Worm (Caenorhabditis elegans) whole organism, young adult: ENCODE data around the gene ZC196.9.

Experiments used
- F49E8.2 ChIP-seq: sonication (generic microtip); optimal IDR thresholded peaks from 3 replicates; lab custom pipeline; 2017; ENCODE audit warnings: missing genetic modification characterization, mild to moderate bottlenecking, missing compliant biosample characterization, antibody characterized with exemption, moderate library complexity; ENCODE audit not compliant: insufficient read depth
- K12H6.12 ChIP-seq: fragments of 200-800 bp; sonication (Bioruptor generic); optimal IDR thresholded peaks from 2 replicates; lab custom pipeline; 2018; ENCODE audit warnings: mild to moderate bottlenecking, missing genetic modification characterization, missing compliant biosample characterization
- attf-3 ChIP-seq: fragments of 200-800 bp; sonication (Bioruptor generic); conservative IDR thresholded peaks from 2 replicates; pipeline ENCODE4 v1.3.6; 2022; ENCODE audit warnings: missing genetic modification reagents, missing genetic modification characterization, missing compliant biosample characterization
- attf-5 ChIP-seq: fragments of 200-800 bp; sonication (Bioruptor generic); optimal IDR thresholded peaks from 2 replicates; lab custom pipeline; 2018; ENCODE audit warnings: mild to moderate bottlenecking, missing genetic modification characterization, missing compliant biosample characterization
- mxl-1 ChIP-seq: sonication (generic microtip); optimal IDR thresholded peaks from 2 replicates; lab custom pipeline; 2016; ENCODE audit warnings: missing genetic modification characterization, missing compliant biosample characterization

ce11 chrV:8754670-8755069, 27.7 kb upstream of the ZC196.9 start, which contains the start of gene B0507.4:
- TF ChIP-seq K12H6.12 (tag; lab: Kevin White, UChicago), result no peak
- no peak for TF ChIP-seq attf-5 (GFP tag; lab: Kevin White, UChicago)
- no peak for TF ChIP-seq F49E8.2
- TF ChIP-seq mxl-1 (tag; lab: Kevin White, UChicago), result no peak
- TF ChIP-seq attf-3, result no peak
